Worm (Caenorhabditis elegans) whole organism, L1 larva: ENCODE measurements around the gene F09G8.7.

Experiments
- C16A3.4 ChIP-seq: fragments of 150-350 bp; optimal IDR thresholded peaks from 2 replicates; lab custom pipeline; 2014; ENCODE audit warnings: missing biosample characterization, missing genetic modification characterization
- C34B4.2 ChIP-seq: sonication (generic microtip); optimal IDR thresholded peaks from 2 replicates; lab custom pipeline; 2017; ENCODE audit warnings: mild to moderate bottlenecking, missing genetic modification characterization, missing compliant biosample characterization
- F16B12.6 ChIP-seq: fragments of 150-350 bp; optimal IDR thresholded peaks from 2 replicates; lab custom pipeline; 2014; ENCODE audit warnings: missing biosample characterization, missing genetic modification characterization
- aly-2 ChIP-seq: fragments of 150-350 bp; optimal IDR thresholded peaks from 2 replicates; lab custom pipeline; 2014; ENCODE audit warnings: missing biosample characterization, missing genetic modification characterization
- ceh-63 ChIP-seq: fragments of 200-800 bp; sonication (Bioruptor generic); optimal IDR thresholded peaks from 2 replicates; lab custom pipeline; 2018; ENCODE audit warnings: mild to moderate bottlenecking, missing genetic modification characterization, missing compliant biosample characterization
- ceh-8 ChIP-seq: fragments of 200-800 bp; sonication (Bioruptor generic); optimal IDR thresholded peaks from 2 replicates; lab custom pipeline; 2018; ENCODE audit warnings: mild to moderate bottlenecking, missing genetic modification characterization, moderate library complexity, missing compliant biosample characterization
- ceh-82 ChIP-seq, 3 experiments: fragments of 150-350 bp in 1 of 3; sonication (generic microtip) in 2 of 3; optimal IDR thresholded peaks; 2 replicates each; lab custom pipeline; 2014 to 2017; ENCODE audit warnings: missing biosample characterization in 3 of 3, missing genetic modification characterization in 3 of 3
- ceh-88 ChIP-seq: fragments of 200-800 bp; sonication (Bioruptor generic); IDR thresholded peaks from 2 replicates; pipeline ENCODE4 v1.3.6; 2022; ENCODE audit warnings: missing genetic modification characterization, missing compliant biosample characterization
- elt-2 ChIP-seq: sonication (generic microtip); optimal IDR thresholded peaks from 2 replicates; lab custom pipeline; 2016; ENCODE audit warnings: missing genetic modification characterization, mild to moderate bottlenecking, inconsistent platforms, missing compliant biosample characterization, missing genetic modification reagents
- ets-5 ChIP-seq: fragments of 200-800 bp; sonication (Bioruptor generic); IDR thresholded peaks from 2 replicates; pipeline ENCODE4 v1.3.6; 2022; ENCODE audit warnings: missing genetic modification characterization, missing compliant biosample characterization
- fkh-8 ChIP-seq: sonication (generic microtip); optimal IDR thresholded peaks from 2 replicates; lab custom pipeline; 2016; ENCODE audit warnings: mild to moderate bottlenecking, missing genetic modification characterization, missing compliant biosample characterization
- fos-1 ChIP-seq: fragments of 150-350 bp; optimal IDR thresholded peaks from 2 replicates; lab custom pipeline; 2014; ENCODE audit warnings: missing biosample characterization, missing genetic modification characterization
- grh-1 ChIP-seq: fragments of 200-800 bp; sonication (Bioruptor generic); IDR thresholded peaks from 2 replicates; pipeline ENCODE4 v1.3.6; 2022; ENCODE audit warnings: missing genetic modification reagents, missing genetic modification characterization, missing compliant biosample characterization
- hlh-17 ChIP-seq: fragments of 200-800 bp; sonication (Bioruptor generic); optimal IDR thresholded peaks from 2 replicates; lab custom pipeline; 2018; ENCODE audit warnings: missing genetic modification characterization, mild to moderate bottlenecking, missing compliant biosample characterization, moderate library complexity, borderline replicate concordance
- hlh-4 ChIP-seq: sonication (generic microtip); optimal IDR thresholded peaks from 2 replicates; lab custom pipeline; 2016; ENCODE audit warnings: mild to moderate bottlenecking, missing genetic modification characterization, missing compliant biosample characterization
- hpl-2 ChIP-seq: fragments of 150-350 bp; optimal IDR thresholded peaks from 2 replicates; lab custom pipeline; 2014; ENCODE audit warnings: missing biosample characterization, missing genetic modification reagents, missing genetic modification characterization
- jun-1 ChIP-seq: fragments of 150-350 bp; optimal IDR thresholded peaks from 2 replicates; lab custom pipeline; 2014; ENCODE audit warnings: missing biosample characterization, missing genetic modification reagents, missing genetic modification characterization
- lin-14 ChIP-seq: fragments of 200-800 bp; sonication (Bioruptor generic); optimal IDR thresholded peaks from 2 replicates; lab custom pipeline; 2018; ENCODE audit warnings: mild to moderate bottlenecking, missing genetic modification characterization, moderate library complexity, missing compliant biosample characterization
- lir-3 ChIP-seq: sonication (generic microtip); optimal IDR thresholded peaks from 2 replicates; lab custom pipeline; 2016; ENCODE audit warnings: mild to moderate bottlenecking, missing genetic modification characterization, moderate library complexity, missing compliant biosample characterization; ENCODE audit not compliant: poor library complexity
- lsy-2 ChIP-seq, 2 experiments: fragments of 150-350 bp; optimal IDR thresholded peaks; 2 replicates each; lab custom pipeline; 2014; ENCODE audit warnings: missing biosample characterization in 2 of 2, missing genetic modification characterization in 2 of 2
- mdl-1 ChIP-seq, 2 experiments: fragments of 150-350 bp; optimal IDR thresholded peaks; 2 replicates each; lab custom pipeline; 2014 to 2017; ENCODE audit warnings: missing biosample characterization in 2 of 2, missing genetic modification characterization in 2 of 2, inconsistent platforms in 1 of 2
- mef-2 ChIP-seq: fragments of 150-350 bp; optimal IDR thresholded peaks from 2 replicates; lab custom pipeline; 2014; ENCODE audit warnings: missing biosample characterization, missing genetic modification characterization
- mep-1 ChIP-seq: fragments of 150-350 bp; optimal IDR thresholded peaks from 2 replicates; lab custom pipeline; 2014; ENCODE audit warnings: missing biosample characterization, missing genetic modification characterization
- nhr-12 ChIP-seq: sonication (generic microtip); optimal IDR thresholded peaks from 2 replicates; lab custom pipeline; 2017; ENCODE audit warnings: missing biosample characterization, missing genetic modification characterization
- nhr-20 ChIP-seq: sonication (generic microtip); optimal IDR thresholded peaks from 2 replicates; lab custom pipeline; 2016; ENCODE audit warnings: mild to moderate bottlenecking, missing genetic modification characterization, missing compliant biosample characterization
- nhr-237 ChIP-seq: fragments of 150-350 bp; optimal IDR thresholded peaks from 2 replicates; lab custom pipeline; 2014; ENCODE audit warnings: missing biosample characterization, missing genetic modification characterization
- nhr-77 ChIP-seq: fragments of 150-350 bp; optimal IDR thresholded peaks from 2 replicates; lab custom pipeline; 2014; ENCODE audit warnings: missing biosample characterization, missing genetic modification characterization
- nhr-90 ChIP-seq: sonication (generic microtip); optimal IDR thresholded peaks from 2 replicates; lab custom pipeline; 2016; ENCODE audit warnings: mild to moderate bottlenecking, missing genetic modification characterization, missing compliant biosample characterization; ENCODE audit not compliant: poor library complexity
- pqm-1 ChIP-seq: sonication (generic microtip); optimal IDR thresholded peaks from 3 replicates; lab custom pipeline; 2017; ENCODE audit warnings: missing biosample characterization, missing genetic modification characterization
- rnt-1 ChIP-seq: sonication (generic microtip); optimal IDR thresholded peaks from 2 replicates; lab custom pipeline; 2016; ENCODE audit warnings: mild to moderate bottlenecking, missing genetic modification characterization, moderate library complexity, missing compliant biosample characterization
- skn-1 ChIP-seq: fragments of 150-350 bp; optimal IDR thresholded peaks from 2 replicates; lab custom pipeline; 2014; ENCODE audit warnings: missing biosample characterization, missing genetic modification characterization
- snpc-4 ChIP-seq: fragments of 150-350 bp; optimal IDR thresholded peaks from 2 replicates; lab custom pipeline; 2014; ENCODE audit warnings: missing biosample characterization, missing genetic modification characterization
- sox-4 ChIP-seq: sonication (generic microtip); optimal IDR thresholded peaks from 2 replicates; lab custom pipeline; 2016; ENCODE audit warnings: missing genetic modification characterization, missing compliant biosample characterization
- sptf-1 ChIP-seq: fragments of 150-350 bp; optimal IDR thresholded peaks from 2 replicates; lab custom pipeline; 2014; ENCODE audit warnings: missing biosample characterization, missing genetic modification characterization
- sup-37 ChIP-seq: fragments of 200-800 bp; sonication (Bioruptor generic); optimal IDR thresholded peaks from 2 replicates; lab custom pipeline; 2018; ENCODE audit warnings: mild to moderate bottlenecking, missing genetic modification characterization, missing compliant biosample characterization
- swsn-7 ChIP-seq: sonication (generic microtip); optimal IDR thresholded peaks from 2 replicates; lab custom pipeline; 2016; ENCODE audit warnings: missing genetic modification characterization, missing compliant biosample characterization
- unc-30 ChIP-seq: sonication (generic microtip); optimal IDR thresholded peaks from 2 replicates; lab custom pipeline; 2017; ENCODE audit warnings: missing biosample characterization, missing genetic modification characterization
- unc-62 ChIP-seq: fragments of 150-350 bp; optimal IDR thresholded peaks from 2 replicates; lab custom pipeline; 2014; ENCODE audit warnings: missing biosample characterization, missing genetic modification reagents, missing genetic modification characterization
- unc-98 ChIP-seq: fragments of 200-800 bp; sonication (Bioruptor generic); IDR thresholded peaks from 2 replicates; pipeline ENCODE4 v1.3.6; 2022; ENCODE audit warnings: missing genetic modification characterization, missing compliant biosample characterization
- zag-1 ChIP-seq: fragments of 150-350 bp; optimal IDR thresholded peaks from 2 replicates; lab custom pipeline; 2014; ENCODE audit warnings: missing biosample characterization, missing genetic modification characterization
- zip-4 ChIP-seq: fragments of 200-800 bp; sonication (Bioruptor generic); optimal IDR thresholded peaks from 2 replicates; lab custom pipeline; 2018; ENCODE audit warnings: mild to moderate bottlenecking, missing genetic modification characterization, moderate library complexity, missing compliant biosample characterization
- ztf-11 ChIP-seq, 2 experiments: sonication (generic microtip); optimal IDR thresholded peaks; 2 replicates each; lab custom pipeline; 2016 to 2017; ENCODE audit warnings: missing genetic modification characterization in 2 of 2, missing biosample characterization in 1 of 2, missing compliant biosample characterization in 1 of 2

The F09G8.7 gene

DNA sequence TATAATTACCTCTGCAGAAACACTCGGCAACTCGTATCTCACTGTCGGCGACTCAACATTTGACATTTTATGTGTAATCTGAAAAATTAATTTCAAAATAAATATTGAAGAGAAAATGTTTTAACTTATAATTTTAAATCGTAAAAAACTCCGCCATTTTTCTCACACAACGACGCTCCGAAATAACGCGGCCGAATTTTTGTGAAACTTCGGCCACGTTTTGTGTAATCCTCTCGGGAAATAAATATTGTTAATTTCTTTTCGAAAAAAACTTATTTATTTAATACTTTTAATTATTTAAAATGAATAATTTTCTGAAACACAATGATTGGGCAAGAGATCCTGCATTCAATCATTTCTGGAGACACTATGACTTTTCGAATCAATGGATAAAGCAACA lies 39.2 kb upstream of the F09G8.7 start, which contains the start of the genes F10E9.7 and F10E9.5 (continued):
- TF ChIP-seq zip-4 (GFP tag; lab: Kevin White, UChicago) (peak; percentile 83), grh-1 (GFP tag; lab: Robert Waterston, UW) (no peak; the same call in 1 of the 2 replicates), C16A3.4 (tag; lab: Kevin White, UChicago) (peak; percentile 92), ztf-11 (tag; optimal IDR thresholded peaks at IDR 0.05; lab: Kevin White, UChicago) (peak in 1 of 2 experiments; percentile 99), nhr-12 (tag; lab: Kevin White, UChicago) (no peak), ceh-63 (GFP tag; lab: Kevin White, UChicago) (peak; percentile 79), sup-37 (GFP tag; lab: Kevin White, UChicago) (peak; percentile 46), snpc-4 (tag; lab: Kevin White, UChicago) (peak; percentile 75), mep-1 (tag; lab: Kevin White, UChicago) (peak; percentile 99), nhr-20 (peak; percentile 97), elt-2 (tag; lab: Kevin White, UChicago) (peak; percentile 90), aly-2 (tag; lab: Kevin White, UChicago) (peak; percentile 65), lin-14 (GFP tag; lab: Kevin White, UChicago) (peak; percentile 97), rnt-1 (peak; percentile 99), C34B4.2 (no peak), hlh-17 (GFP tag; lab: Kevin White, UChicago) (no peak), unc-62 (GFP tag; lab: Kevin White, UChicago) (no peak), pqm-1 (tag; lab: Kevin White, UChicago) (no peak), nhr-77 (no peak), nhr-90 (tag; lab: Kevin White, UChicago) (peak; percentile 98), ceh-82 (tag; optimal IDR thresholded peaks at IDR 0.05; lab: Kevin White, UChicago) (peak; percentile 86 to 92 (median 87)), sox-4 (tag; lab: Kevin White, UChicago) (peak; percentile 97), fos-1 (peak; percentile 39), lsy-2 (tag; optimal IDR thresholded peaks at IDR 0.05; lab: Kevin White, UChicago) (peak; percentile 95 to 96), swsn-7 (tag; lab: Kevin White, UChicago) (peak; percentile 95), mdl-1 (tag; optimal IDR thresholded peaks at IDR 0.05; lab: Kevin White, UChicago) (peak in 1 of 2 experiments; percentile 75), unc-98 (GFP tag; lab: Robert Waterston, UW) (peak; percentile 91), zag-1 (tag; lab: Kevin White, UChicago) (no peak), F16B12.6 (tag; lab: Kevin White, UChicago) (peak; percentile 66), hpl-2 (GFP tag; lab: Kevin White, UChicago) (no peak), jun-1 (tag; lab: Kevin White, UChicago) (peak; percentile 43)
- TF ChIP-seq, all 84 proteins: peak for 61

- TF ChIP-seq lir-3 (no peak), nhr-237 (tag; lab: Kevin White, UChicago) (no peak), ceh-63 (GFP tag; lab: Kevin White, UChicago) (no peak), C16A3.4 (tag; lab: Kevin White, UChicago) (no peak), ceh-8 (GFP tag; lab: Kevin White, UChicago) (no peak), unc-30 (tag; lab: Kevin White, UChicago) (no peak), fkh-8 (tag; lab: Kevin White, UChicago) (no peak), ceh-88 (GFP tag; lab: Robert Waterston, UW) (no peak), mef-2 (tag; lab: Kevin White, UChicago) (no peak), sptf-1 (tag; lab: Kevin White, UChicago) (no peak), grh-1 (GFP tag; lab: Robert Waterston, UW) (no peak), fos-1 (no peak), nhr-90 (tag; lab: Kevin White, UChicago) (no peak), mdl-1 (tag; optimal IDR thresholded peaks at IDR 0.05; lab: Kevin White, UChicago) (no peak), hlh-4 (tag; lab: Kevin White, UChicago) (no peak), ets-5 (GFP tag; lab: Robert Waterston, UW) (no peak), rnt-1 (no peak), skn-1 (tag; lab: Kevin White, UChicago) (no peak)
- TF ChIP-seq, all 84 proteins: peak for 0
Observed at ce11 chrIII:8305816-8306215, 37.7 kb upstream of the F09G8.7 start.
